Worm (Caenorhabditis elegans): ENCODE results near the gene nspb-10.

Gene nspb-10

ce11 chrII:14597788-14598187 is 9.7 kb upstream of the nspb-10 start:
- TF ChIP-seq elt-3 (tag; optimal IDR thresholded peaks at IDR 0.05) (peak in 2 of 3 experiments; percentile 90 to 94), ama-1 (optimal IDR thresholded peaks at IDR 0.05) (no peak), nhr-43 (tag; optimal IDR thresholded peaks at IDR 0.05; ENCODE audit: poor library complexity, severe bottlenecking) (no peak), nhr-23 (tag; optimal IDR thresholded peaks at IDR 0.05) (no peak)

ce11 chrII:14593281-14593680 is 5.2 kb upstream of the nspb-10 start, which contains the start of gene catp-4:
Gene catp-4 (plus strand): TSS chrII:14593581.
- no peak for TF ChIP-seq nhr-237 (tag; optimal IDR thresholded peaks at IDR 0.05)
- TF ChIP-seq pha-4 (tag; optimal IDR thresholded peaks at IDR 0.05) = no peak
- TF ChIP-seq egl-27 (tag; optimal IDR thresholded peaks at IDR 0.05) = no peak
- TF ChIP-seq nhr-67 (tag; optimal IDR thresholded peaks at IDR 0.05) = no peak
- no peak for TF ChIP-seq daf-12 (tag; optimal IDR thresholded peaks at IDR 0.05)
- TF ChIP-seq fos-1 (tag; optimal IDR thresholded peaks at IDR 0.05) = no peak
- no peak for TF ChIP-seq ZK546.5 (tag; optimal IDR thresholded peaks at IDR 0.05)
- no peak for TF ChIP-seq ztf-11 (tag; optimal IDR thresholded peaks at IDR 0.05)
- TF ChIP-seq ama-1 (optimal IDR thresholded peaks at IDR 0.05) = no peak
- TF ChIP-seq zag-1 (tag; optimal IDR thresholded peaks at IDR 0.05) = no peak
- TF ChIP-seq nhr-25 (tag; optimal IDR thresholded peaks at IDR 0.05) = no peak
- no peak for TF ChIP-seq ceh-16 (tag; optimal IDR thresholded peaks at IDR 0.05)
- no peak for TF ChIP-seq fkh-10 (GFP tag; optimal IDR thresholded peaks at IDR 0.05)
- no peak for TF ChIP-seq elt-1 (tag; optimal IDR thresholded peaks at IDR 0.05)
- no peak for TF ChIP-seq lin-39 (tag; optimal IDR thresholded peaks at IDR 0.05)

DNA sequence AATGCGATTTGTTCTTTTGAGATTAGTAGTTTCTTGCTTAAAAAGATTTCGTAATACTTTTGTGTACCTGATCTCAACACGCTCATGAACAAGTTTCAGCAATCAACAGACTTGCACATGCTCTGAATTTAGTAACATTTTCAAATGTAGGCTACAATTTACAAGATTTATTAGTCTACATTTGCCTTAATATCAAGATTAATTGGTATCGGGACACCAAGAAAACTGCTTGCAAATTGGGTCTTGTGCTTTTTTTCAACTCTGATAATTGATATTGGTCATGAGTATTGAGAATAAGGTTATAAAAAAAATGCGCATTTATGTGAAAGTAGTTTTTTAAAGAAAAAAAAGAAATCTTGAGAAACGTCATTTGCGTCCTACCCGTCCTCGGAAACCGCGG is 4.6 kb upstream of the nspb-10 start:
- TF ChIP-seq nhr-23 (tag; optimal IDR thresholded peaks at IDR 0.05) = no peak
- peak; percentile 86 for TF ChIP-seq nhr-11 (tag; optimal IDR thresholded peaks at IDR 0.05)

ce11 chrII:14591699-14592098 is 3.6 kb upstream of the nspb-10 start, which contains the start of gene C01G12.7:
Gene C01G12.7 (minus strand): TSS chrII:14591893.
- no peak for TF ChIP-seq lin-39 (tag; optimal IDR thresholded peaks at IDR 0.05)
- peak; percentile 11 for TF ChIP-seq nhr-11 (tag; optimal IDR thresholded peaks at IDR 0.05)

- TF ChIP-seq elt-2 (tag; optimal IDR thresholded peaks at IDR 0.05) (no peak), ceh-16 (tag; optimal IDR thresholded peaks at IDR 0.05) (no peak), nhr-25 (tag; optimal IDR thresholded peaks at IDR 0.05) (no peak), unc-62 (GFP tag; optimal IDR thresholded peaks at IDR 0.05) (no peak), nhr-77 (tag; optimal IDR thresholded peaks at IDR 0.05) (no peak), elt-3 (tag; optimal IDR thresholded peaks at IDR 0.05) (no peak)
These were observed 655 bp downstream of the nspb-10 start, which contains the start of gene C01G12.5 for ce11 chrII:14587407-14587806. Gene C01G12.5 (minus strand): TSS chrII:14587507.

ce11 chrII:14582206-14582605 is 5.9 kb downstream of the nspb-10 start, which contains the start of gene C01G12.3:
Gene C01G12.3 (minus strand): TSS chrII:14582306.
- no peak for TF ChIP-seq elt-2 (tag; optimal IDR thresholded peaks at IDR 0.05)
- TF ChIP-seq pha-4 (tag; optimal IDR thresholded peaks at IDR 0.05) = no peak
- no peak for TF ChIP-seq pqm-1 (tag; optimal IDR thresholded peaks at IDR 0.05)
- no peak for TF ChIP-seq unc-62 (GFP tag; optimal IDR thresholded peaks at IDR 0.05)
- TF ChIP-seq aly-2 (tag; optimal IDR thresholded peaks at IDR 0.05) = no peak
- TF ChIP-seq egl-5 (tag; optimal IDR thresholded peaks at IDR 0.05) = no peak
- no peak for TF ChIP-seq egl-27 (tag; optimal IDR thresholded peaks at IDR 0.05)
- TF ChIP-seq nhr-43 (tag; optimal IDR thresholded peaks at IDR 0.05; ENCODE audit: poor library complexity, severe bottlenecking) = no peak
- TF ChIP-seq nhr-23 (tag; optimal IDR thresholded peaks at IDR 0.05) = no peak
- no peak for TF ChIP-seq fkh-10 (GFP tag; optimal IDR thresholded peaks at IDR 0.05)
- TF ChIP-seq tbx-2 (tag; optimal IDR thresholded peaks at IDR 0.05) = no peak
- TF ChIP-seq mml-1 (tag; optimal IDR thresholded peaks at IDR 0.05) = no peak
- TF ChIP-seq lin-39 (tag; optimal IDR thresholded peaks at IDR 0.05) = no peak
- no peak for TF ChIP-seq daf-12 (tag; optimal IDR thresholded peaks at IDR 0.05)

DNA sequence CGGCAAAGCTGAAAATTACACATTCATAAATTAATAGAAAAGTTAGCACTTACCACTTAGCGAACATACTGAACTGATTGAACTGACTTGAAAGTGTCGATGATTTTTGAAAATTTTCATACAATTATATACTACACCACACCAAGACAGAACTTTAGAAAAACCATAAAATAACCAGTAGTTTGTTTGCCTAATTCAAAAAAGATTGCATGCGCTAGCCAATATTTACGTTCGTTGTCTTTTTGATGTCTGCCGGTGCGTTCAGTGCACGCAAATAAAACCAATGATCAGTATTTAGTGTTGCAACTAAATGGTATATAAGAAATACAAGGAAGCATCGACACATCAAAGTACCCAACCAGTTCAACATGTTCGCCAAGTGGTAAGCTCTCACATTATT is 7.5 kb downstream of the nspb-10 start, which contains the start of the genes nspb-8 and nspb-9:
Gene nspb-8, minus strand, starts transcription at position 101 of the 400 bp plus-strand sequence.
Gene nspb-9, plus strand, starts transcription at position 311 of the 400 bp plus-strand sequence.
- no peak for TF ChIP-seq zag-1 (tag; optimal IDR thresholded peaks at IDR 0.05)
- TF ChIP-seq jun-1 (tag; optimal IDR thresholded peaks at IDR 0.05) = no peak
- TF ChIP-seq snpc-4 (tag; optimal IDR thresholded peaks at IDR 0.05) = no peak
- no peak for TF ChIP-seq mdl-1 (tag; optimal IDR thresholded peaks at IDR 0.05)
- TF ChIP-seq pqm-1 (tag; optimal IDR thresholded peaks at IDR 0.05) = no peak
- no peak for TF ChIP-seq ZK546.5 (tag; optimal IDR thresholded peaks at IDR 0.05)
- no peak for TF ChIP-seq nhr-23 (tag; optimal IDR thresholded peaks at IDR 0.05)
- no peak for TF ChIP-seq pha-4 (tag; optimal IDR thresholded peaks at IDR 0.05)
- TF ChIP-seq ceh-28 (tag; optimal IDR thresholded peaks at IDR 0.05) = no peak
- TF ChIP-seq nfya-1 (tag; optimal IDR thresholded peaks at IDR 0.05; ENCODE audit: insufficient read depth) = no peak
- no peak for TF ChIP-seq ceh-16 (tag; optimal IDR thresholded peaks at IDR 0.05)

Data from whole organism, L3 larva.